Worm (Caenorhabditis elegans): ENCODE results near the gene C29H12.2.

- TF ChIP-seq dao-5 (tag; optimal IDR thresholded peaks at IDR 0.05) (no peak), W03F9.2 (tag; optimal IDR thresholded peaks at IDR 0.05) (no peak), him-1 (tag; optimal IDR thresholded peaks at IDR 0.05) (no peak)
Measured at ce11 chrII:6132595-6132994, 9.0 kb downstream of the C29H12.2 start, which contains the start of gene abts-3.

All from whole organism, L4/young adult.